Fruit fly (Drosophila melanogaster): Measurements from ENCODE around the gene mus304.

mus304 gene

DNA sequence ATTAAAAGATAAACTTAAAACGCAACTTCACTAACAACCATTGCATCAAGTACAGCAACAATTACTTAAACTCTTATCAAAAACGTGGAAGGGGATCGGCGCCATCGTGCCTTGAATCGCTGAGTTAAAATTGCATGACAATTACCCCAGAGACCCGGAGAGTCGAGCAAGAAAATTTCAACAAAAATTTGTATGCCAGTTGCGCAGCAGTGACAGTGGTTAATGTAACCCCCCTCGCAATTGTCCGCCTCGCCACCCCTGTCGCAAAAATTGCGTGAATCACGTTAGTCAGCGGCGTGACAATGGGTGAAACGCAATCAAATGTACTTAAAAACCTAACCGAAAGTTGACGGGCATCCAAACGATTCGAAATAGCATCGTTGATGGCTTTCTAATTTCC is 9.9 kb upstream of the mus304 start (continued):
- TF ChIP-seq fu2 (GFP tag; optimal IDR thresholded peaks at IDR 0.05) (no peak), CG10543 (GFP tag; optimal IDR thresholded peaks at IDR 0.05) (no peak), ranshi (GFP tag; IDR thresholded peaks at IDR 0.05) (no peak), exex (tag; optimal IDR thresholded peaks at IDR 0.05) (no peak), Opbp (GFP tag; IDR thresholded peaks at IDR 0.05; ENCODE audit: partially characterized antibody) (no peak), Ets97D (GFP tag; optimal IDR thresholded peaks at IDR 0.05) (no peak), Ssrp (tag; optimal IDR thresholded peaks at IDR 0.05) (no peak), dysf (GFP tag; IDR thresholded peaks at IDR 0.05) (peak; percentile 43; the same call in 1 of the 3 replicates), Vsx1 (GFP tag; optimal IDR thresholded peaks at IDR 0.05) (no peak), CG1529 (GFP tag; optimal IDR thresholded peaks at IDR 0.05) (no peak), CG18599 (GFP tag; optimal IDR thresholded peaks at IDR 0.05) (no peak), en (GFP tag; optimal IDR thresholded peaks at IDR 0.05) (no peak), CG2712 (tag; optimal IDR thresholded peaks at IDR 0.05) (no peak), Drgx (GFP tag; IDR thresholded peaks at IDR 0.05) (peak; percentile 16; the same call in 1 of the 2 replicates), Ravus (GFP tag; IDR thresholded peaks at IDR 0.05) (no peak), stwl (tag; optimal IDR thresholded peaks at IDR 0.05) (no peak), Dfd (GFP tag; optimal IDR thresholded peaks at IDR 0.05) (no peak), CG16779 (GFP tag; IDR thresholded peaks at IDR 0.05) (no peak), maf-S (GFP tag; optimal IDR thresholded peaks at IDR 0.05) (no peak), pan (optimal IDR thresholded peaks at IDR 0.05) (no peak), pan (GFP tag; optimal IDR thresholded peaks at IDR 0.05 in 1 of 2, IDR thresholded peaks at IDR 0.05 in 1 of 2) (peak in 1 of 2 experiments; percentile 32), zfh1 (GFP tag; IDR thresholded peaks at IDR 0.05) (no peak)

DNA sequence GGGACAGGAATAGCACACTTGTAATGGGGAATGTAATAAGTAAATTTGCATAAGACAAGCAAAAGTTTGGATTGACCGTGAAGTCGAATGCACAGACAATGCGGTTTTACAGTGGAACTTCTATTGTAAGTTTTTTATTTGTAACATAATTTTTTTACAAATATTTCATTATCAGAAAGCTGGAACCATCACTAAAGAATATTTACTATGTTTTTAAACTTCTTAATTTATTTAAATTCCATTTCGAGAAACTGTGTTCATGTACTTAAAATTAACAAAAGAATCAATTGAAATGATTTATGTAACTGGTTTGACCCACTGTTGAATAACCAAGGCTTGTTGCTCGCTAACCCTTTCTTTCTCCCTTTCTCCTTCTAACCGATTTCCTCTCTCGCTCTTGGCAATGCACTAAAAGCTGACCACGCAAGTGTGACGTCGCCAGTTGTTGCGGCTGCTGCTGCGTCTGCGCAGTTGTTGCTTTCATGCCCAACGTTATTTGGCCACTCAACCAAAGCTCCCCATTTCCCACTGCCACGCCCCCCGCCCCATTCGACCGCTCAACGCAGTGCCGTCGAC is 8.1 kb upstream of the mus304 start:
- TF ChIP-seq Med (GFP tag), result peak; percentile 41
- no peak for TF ChIP-seq Rx (GFP tag; IDR thresholded peaks at IDR 0.05)
- TF ChIP-seq sr (GFP tag; IDR thresholded peaks at IDR 0.05), result no peak; the same call in 1 of the 3 replicates
- TF ChIP-seq CG32767 (GFP tag; IDR thresholded peaks at IDR 0.05), result no peak; the same call in 1 of the 2 replicates
- 0 out of 3 replicates have a peak, but pooled peaks have one; percentile 10 for TF ChIP-seq row (GFP tag; IDR thresholded peaks at IDR 0.05)
- no peak for TF ChIP-seq mirr (GFP tag; optimal IDR thresholded peaks at IDR 0.05)
- TF ChIP-seq sens (GFP tag), result peak; percentile 86
- TF ChIP-seq ems (GFP tag; optimal IDR thresholded peaks at IDR 0.05), result no peak
- TF ChIP-seq chinmo (GFP tag; IDR thresholded peaks at IDR 0.05; ENCODE audit: partially characterized antibody), result 0 out of 4 replicates have a peak, but pooled peaks have one; percentile 27
- TF ChIP-seq CG17359 (tag; optimal IDR thresholded peaks at IDR 0.05), result peak; percentile 15
- peak in 1 of 2 experiments; percentile 49 for TF ChIP-seq bsh (GFP tag; optimal IDR thresholded peaks at IDR 0.05)
- TF ChIP-seq Asciz (GFP tag; optimal IDR thresholded peaks at IDR 0.05), result peak; percentile 4
- no peak for TF ChIP-seq NC2β (GFP tag; optimal IDR thresholded peaks at IDR 0.05)
- TF ChIP-seq twi (tag; optimal IDR thresholded peaks at IDR 0.05), result no peak
- no peak for TF ChIP-seq CG12219 (GFP tag; optimal IDR thresholded peaks at IDR 0.05)
- TF ChIP-seq unpg (GFP tag; optimal IDR thresholded peaks at IDR 0.05), result peak; percentile 29
- TF ChIP-seq knrl (GFP tag; IDR thresholded peaks at IDR 0.05; ENCODE audit: partially characterized antibody), result no peak
- no peak for TF ChIP-seq mam (GFP tag; optimal IDR thresholded peaks at IDR 0.05)
- peak; percentile 9; the same call in 1 of the 2 replicates for TF ChIP-seq CG17328 (GFP tag; IDR thresholded peaks at IDR 0.05)
- TF ChIP-seq CG1603 (tag; optimal IDR thresholded peaks at IDR 0.05), result peak; percentile 0
- peak; percentile 7 for TF ChIP-seq CG10979 (tag; optimal IDR thresholded peaks at IDR 0.05)
- no peak for TF ChIP-seq hb (GFP tag; IDR thresholded peaks at IDR 0.05; ENCODE audit: partially characterized antibody)
- TF ChIP-seq gem (tag; optimal IDR thresholded peaks at IDR 0.05), result peak; percentile 45
- no peak for TF ChIP-seq Usf (GFP tag; optimal IDR thresholded peaks at IDR 0.05)
- peak; percentile 22 for TF ChIP-seq Ssrp (tag; optimal IDR thresholded peaks at IDR 0.05)
- TF ChIP-seq Dad (GFP tag; optimal IDR thresholded peaks at IDR 0.05), result no peak
- no peak for TF ChIP-seq az2 (GFP tag; optimal IDR thresholded peaks at IDR 0.05)
- no peak for TF ChIP-seq inv (GFP tag; IDR thresholded peaks at IDR 0.05; ENCODE audit: partially characterized antibody)
- 0 out of 2 replicates have a peak, but pooled peaks have one; percentile 26 for TF ChIP-seq stc (GFP tag; IDR thresholded peaks at IDR 0.05)
